ENCODE assay signal across 2 worm cellular contexts in the genomic region with DNA sequence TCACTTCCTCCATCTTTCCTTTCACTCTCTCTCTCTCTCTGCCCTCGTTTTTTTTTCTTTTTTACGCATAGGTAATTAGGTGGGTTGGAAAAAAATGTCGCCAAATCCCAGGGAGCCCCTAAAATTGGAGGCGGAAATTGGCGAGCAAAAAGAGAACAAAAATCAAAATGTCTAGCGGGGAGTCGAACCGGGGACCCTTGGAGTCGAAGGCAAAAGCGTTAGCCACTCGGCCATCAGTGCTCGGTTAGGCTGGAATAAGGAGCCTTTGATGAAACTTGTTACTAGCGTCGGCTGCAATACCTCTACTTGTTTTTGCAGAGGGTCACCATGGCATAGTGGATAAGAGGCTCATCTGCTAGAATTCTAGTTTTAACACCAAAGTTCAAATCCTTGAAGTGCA.
A peak's percentile ranks its signal among the peaks of the same experiment; 100 is the strongest.
TF ChIP-seq lines count a peak whose summit lies in the region.

No protein-coding gene starts in this region.

TF ChIP-seq in whole organism, L1 larva, 84 proteins besides CTCF, POLR2A, EP300 and RAD21 (continued from another document):
- TF ChIP-seq nhr-47 (tag; optimal IDR thresholded peaks at IDR 0.05; lab: Kevin White, UChicago) (peak; percentile 11), zip-4 (GFP tag; optimal IDR thresholded peaks at IDR 0.05; lab: Kevin White, UChicago) (no peak), unc-30 (tag; optimal IDR thresholded peaks at IDR 0.05; lab: Kevin White, UChicago) (no peak)

TF ChIP-seq in whole organism, young adult, 124 proteins besides CTCF, POLR2A, EP300 and RAD21 (continued from another document):
- TF ChIP-seq cebp-2 (GFP tag; IDR thresholded peaks at IDR 0.05; lab: Robert Waterston, UW), result no peak
- no peak for TF ChIP-seq hlh-26 (GFP tag; conservative IDR thresholded peaks at IDR 0.05; lab: Robert Waterston, UW)
- TF ChIP-seq madf-3 (GFP tag; IDR thresholded peaks at IDR 0.05; lab: Robert Waterston, UW), result no peak
- no peak for TF ChIP-seq repo-1 (tag; optimal IDR thresholded peaks at IDR 0.05; lab: Kevin White, UChicago)
- TF ChIP-seq snpc-4 (GFP tag; optimal IDR thresholded peaks at IDR 0.05; lab: Kevin White, UChicago), result no peak
- TF ChIP-seq snpc-4 (tag; optimal IDR thresholded peaks at IDR 0.05; lab: Kevin White, UChicago), result no peak
- TF ChIP-seq ztf-22 (GFP tag; optimal IDR thresholded peaks at IDR 0.05; lab: Kevin White, UChicago), result no peak
- no peak for TF ChIP-seq dpff-1 (tag; optimal IDR thresholded peaks at IDR 0.05; lab: Kevin White, UChicago)
- no peak for TF ChIP-seq B0019.2 (GFP tag; conservative IDR thresholded peaks at IDR 0.05; lab: Robert Waterston, UW)
- TF ChIP-seq nhr-27 (tag; optimal IDR thresholded peaks at IDR 0.05; lab: Kevin White, UChicago), result no peak
- peak; percentile 61 for TF ChIP-seq zfh-2 (GFP tag; conservative IDR thresholded peaks at IDR 0.05; lab: Robert Waterston, UW)
- no peak for TF ChIP-seq ceh-79 (tag; optimal IDR thresholded peaks at IDR 0.05; lab: Kevin White, UChicago)
- peak; percentile 21 for TF ChIP-seq ztf-18 (tag; optimal IDR thresholded peaks at IDR 0.05; lab: Kevin White, UChicago)
- no peak for TF ChIP-seq efl-1 (GFP tag; optimal IDR thresholded peaks at IDR 0.05; lab: Kevin White, UChicago)
- TF ChIP-seq madf-6 (GFP tag; IDR thresholded peaks at IDR 0.05; lab: Robert Waterston, UW), result peak; percentile 20; the same call in 1 of the 2 replicates
- TF ChIP-seq Y67H2A.10 (GFP tag; conservative IDR thresholded peaks at IDR 0.05; lab: Robert Waterston, UW), result no peak
- TF ChIP-seq T07F8.4 (tag; optimal IDR thresholded peaks at IDR 0.05; lab: Kevin White, UChicago), result no peak
- no peak for TF ChIP-seq nfya-1 (tag; optimal IDR thresholded peaks at IDR 0.05; lab: Kevin White, UChicago; ENCODE audit: borderline replicate concordance, insufficient read depth)
- no peak for TF ChIP-seq mes-4 (tag; optimal IDR thresholded peaks at IDR 0.05; lab: Kevin White, UChicago)
- TF ChIP-seq mxl-1 (tag; optimal IDR thresholded peaks at IDR 0.05; lab: Kevin White, UChicago), result peak; percentile 7
- TF ChIP-seq aptf-3 (GFP tag; IDR thresholded peaks at IDR 0.05; lab: Robert Waterston, UW), result no peak
- TF ChIP-seq ztf-28 (GFP tag; IDR thresholded peaks at IDR 0.05; lab: Robert Waterston, UW), result no peak
- TF ChIP-seq nfya-2 (GFP tag; IDR thresholded peaks at IDR 0.05; lab: Robert Waterston, UW), result no peak
- 0 out of 2 replicates have a peak, but pooled peaks have one; percentile 20 for TF ChIP-seq hmg-1.2 (GFP tag; IDR thresholded peaks at IDR 0.05; lab: Robert Waterston, UW)
- TF ChIP-seq athp-1 (tag; optimal IDR thresholded peaks at IDR 0.05; lab: Kevin White, UChicago), result peak; percentile 22
- no peak for TF ChIP-seq xnd-1 (tag; optimal IDR thresholded peaks at IDR 0.05; lab: Kevin White, UChicago)
- TF ChIP-seq nfyb-1 (GFP tag; IDR thresholded peaks at IDR 0.05; lab: Robert Waterston, UW), result no peak
- TF ChIP-seq bed-1 (GFP tag; IDR thresholded peaks at IDR 0.05; lab: Robert Waterston, UW), result no peak
- no peak for TF ChIP-seq pha-4 (tag; optimal IDR thresholded peaks at IDR 0.05; lab: Kevin White, UChicago)
- no peak for TF ChIP-seq lir-1 (GFP tag; conservative IDR thresholded peaks at IDR 0.05; lab: Robert Waterston, UW)
- TF ChIP-seq C17E4.6 (GFP tag; IDR thresholded peaks at IDR 0.05; lab: Robert Waterston, UW), result no peak
- TF ChIP-seq madf-8 (GFP tag; conservative IDR thresholded peaks at IDR 0.05; lab: Robert Waterston, UW), result no peak
- no peak for TF ChIP-seq tbx-9 (tag; optimal IDR thresholded peaks at IDR 0.05; lab: Kevin White, UChicago; ENCODE audit: borderline replicate concordance)
- TF ChIP-seq Y79H2A.3 (GFP tag; conservative IDR thresholded peaks at IDR 0.05; lab: Robert Waterston, UW), result no peak
- no peak for TF ChIP-seq C06A6.2 (GFP tag; conservative IDR thresholded peaks at IDR 0.05; lab: Robert Waterston, UW)
- TF ChIP-seq nhr-80 (tag; optimal IDR thresholded peaks at IDR 0.05; lab: Kevin White, UChicago), result no peak
- no peak for TF ChIP-seq ztf-25 (GFP tag; IDR thresholded peaks at IDR 0.05; lab: Robert Waterston, UW)
- peak; percentile 48 for TF ChIP-seq nhr-90 (tag; optimal IDR thresholded peaks at IDR 0.05; lab: Kevin White, UChicago)
- no peak for TF ChIP-seq ceh-40 (GFP tag; IDR thresholded peaks at IDR 0.05; lab: Robert Waterston, UW)
- TF ChIP-seq madf-10 (tag; optimal IDR thresholded peaks at IDR 0.05; lab: Kevin White, UChicago), result no peak
- TF ChIP-seq B0035.1 (tag; optimal IDR thresholded peaks at IDR 0.05; lab: Kevin White, UChicago), result no peak
- no peak for TF ChIP-seq Y53G8AR.9 (GFP tag; conservative IDR thresholded peaks at IDR 0.05; lab: Robert Waterston, UW)
- no peak for TF ChIP-seq lsy-27 (tag; optimal IDR thresholded peaks at IDR 0.05; lab: Kevin White, UChicago; ENCODE audit: borderline replicate concordance, insufficient read depth)
- no peak for TF ChIP-seq B0336.3 (GFP tag; IDR thresholded peaks at IDR 0.05; lab: Robert Waterston, UW)
- TF ChIP-seq ceh-91 (GFP tag; IDR thresholded peaks at IDR 0.05; lab: Robert Waterston, UW), result no peak
- peak; percentile 16; the same call in 1 of the 2 replicates for TF ChIP-seq K11D2.4 (GFP tag; IDR thresholded peaks at IDR 0.05; lab: Robert Waterston, UW)
- TF ChIP-seq snpc-1.1 (tag; optimal IDR thresholded peaks at IDR 0.05; lab: Kevin White, UChicago; ENCODE audit: insufficient read depth), result no peak
- TF ChIP-seq chd-7 (tag; optimal IDR thresholded peaks at IDR 0.05; lab: Kevin White, UChicago), result peak; percentile 22
- TF ChIP-seq F10E7.11 (tag; optimal IDR thresholded peaks at IDR 0.05; lab: Kevin White, UChicago), result no peak
- no peak for TF ChIP-seq rcor-1 (GFP tag; IDR thresholded peaks at IDR 0.05; lab: Robert Waterston, UW)
- no peak for TF ChIP-seq ZK185.1 (tag; optimal IDR thresholded peaks at IDR 0.05; lab: Kevin White, UChicago; ENCODE audit: poor library complexity, severe bottlenecking)
- TF ChIP-seq F33H1.4 (GFP tag; IDR thresholded peaks at IDR 0.05; lab: Robert Waterston, UW), result 0 out of 2 replicates have a peak, but pooled peaks have one; percentile 20
- TF ChIP-seq lag-1 (GFP tag; IDR thresholded peaks at IDR 0.05; lab: Robert Waterston, UW), result no peak
- TF ChIP-seq lin-54 (GFP tag; optimal IDR thresholded peaks at IDR 0.05; lab: Kevin White, UChicago), result peak; percentile 17
- peak; percentile 20 for TF ChIP-seq F57A8.1 (GFP tag; optimal IDR thresholded peaks at IDR 0.05; lab: Kevin White, UChicago)
- TF ChIP-seq ceh-58 (GFP tag; IDR thresholded peaks at IDR 0.05; lab: Robert Waterston, UW), result no peak
- peak; percentile 65; the same call in 1 of the 2 replicates for TF ChIP-seq lin-26 (GFP tag; IDR thresholded peaks at IDR 0.05; lab: Robert Waterston, UW)
- TF ChIP-seq F37B4.10 (GFP tag; IDR thresholded peaks at IDR 0.05; lab: Robert Waterston, UW), result no peak
- TF ChIP-seq lin-40 (tag; optimal IDR thresholded peaks at IDR 0.05; lab: Kevin White, UChicago), result no peak
- peak; percentile 68 for TF ChIP-seq B0261.1 (tag; optimal IDR thresholded peaks at IDR 0.05; lab: Kevin White, UChicago)
- TF ChIP-seq F55B11.4 (tag; optimal IDR thresholded peaks at IDR 0.05; lab: Kevin White, UChicago; ENCODE audit: borderline replicate concordance, insufficient read depth), result no peak
- TF ChIP-seq F49E8.2 (tag; optimal IDR thresholded peaks at IDR 0.05; lab: Kevin White, UChicago; ENCODE audit: insufficient read depth), result no peak
- no peak for TF ChIP-seq F22D6.2 (tag; optimal IDR thresholded peaks at IDR 0.05; lab: Kevin White, UChicago)
- TF ChIP-seq sptf-2 (GFP tag; optimal IDR thresholded peaks at IDR 0.05; lab: Kevin White, UChicago), result no peak
- no peak for TF ChIP-seq sea-2 (GFP tag; IDR thresholded peaks at IDR 0.05; lab: Robert Waterston, UW)
- no peak for TF ChIP-seq ekl-4 (GFP tag; IDR thresholded peaks at IDR 0.05; lab: Robert Waterston, UW)
- TF ChIP-seq attf-6 (GFP tag; IDR thresholded peaks at IDR 0.05; lab: Robert Waterston, UW), result no peak
- TF ChIP-seq Y56A3A.18 (GFP tag; IDR thresholded peaks at IDR 0.05; lab: Robert Waterston, UW), result no peak
- no peak for TF ChIP-seq sdz-38 (tag; optimal IDR thresholded peaks at IDR 0.05; lab: Kevin White, UChicago)
- peak; percentile 39 for TF ChIP-seq lsl-1 (GFP tag; optimal IDR thresholded peaks at IDR 0.05; lab: Kevin White, UChicago)
- TF ChIP-seq dpl-1 (GFP tag; optimal IDR thresholded peaks at IDR 0.05; lab: Kevin White, UChicago), result no peak
- TF ChIP-seq Y53F4B.3 (GFP tag; IDR thresholded peaks at IDR 0.05; lab: Robert Waterston, UW), result no peak
- TF ChIP-seq pbrm-1 (GFP tag; IDR thresholded peaks at IDR 0.05; lab: Robert Waterston, UW), result peak; percentile 48
- no peak for TF ChIP-seq lin-35 (GFP tag; optimal IDR thresholded peaks at IDR 0.05; lab: Kevin White, UChicago)
- TF ChIP-seq bed-2 (GFP tag; IDR thresholded peaks at IDR 0.05; lab: Robert Waterston, UW), result no peak
- no peak for TF ChIP-seq let-526 (GFP tag; IDR thresholded peaks at IDR 0.05; lab: Robert Waterston, UW)
- TF ChIP-seq him-1 (tag; optimal IDR thresholded peaks at IDR 0.05; lab: Kevin White, UChicago), result no peak
- TF ChIP-seq unc-130 (GFP tag; optimal IDR thresholded peaks at IDR 0.05; lab: Kevin White, UChicago), result no peak
- peak; percentile 54 for TF ChIP-seq die-1 (tag; optimal IDR thresholded peaks at IDR 0.05; lab: Kevin White, UChicago)
- TF ChIP-seq F39B2.1 (GFP tag; IDR thresholded peaks at IDR 0.05; lab: Robert Waterston, UW), result no peak
- TF ChIP-seq F23B12.7 (tag; optimal IDR thresholded peaks at IDR 0.05; lab: Kevin White, UChicago; ENCODE audit: insufficient read depth), result no peak
- TF ChIP-seq nhr-179 (tag; optimal IDR thresholded peaks at IDR 0.05; lab: Kevin White, UChicago), result no peak
- TF ChIP-seq ztf-26 (tag; optimal IDR thresholded peaks at IDR 0.05; lab: Kevin White, UChicago), result no peak
- TF ChIP-seq Y95B8A.8 (GFP tag; IDR thresholded peaks at IDR 0.05; lab: Robert Waterston, UW), result no peak
